Worm (Caenorhabditis elegans): Measurements from ENCODE around the gene smf-1.

Gene smf-1

ce11 chrX:6745515-6745914, 22.6 kb upstream of the smf-1 start (continued):
- TF ChIP-seq nhr-111 (GFP tag; optimal IDR thresholded peaks at IDR 0.05) (no peak), mxl-3 (GFP tag; optimal IDR thresholded peaks at IDR 0.05) (no peak), rbr-2 (tag; optimal IDR thresholded peaks at IDR 0.05) (no peak), lin-15B (tag; optimal IDR thresholded peaks at IDR 0.05) (no peak), T26A8.4 (GFP tag; IDR thresholded peaks at IDR 0.05) (no peak), ces-1 (GFP tag; optimal IDR thresholded peaks at IDR 0.05) (no peak), ceh-62 (tag; optimal IDR thresholded peaks at IDR 0.05) (no peak), hif-1 (tag; optimal IDR thresholded peaks at IDR 0.05) (peak in 1 of 2 experiments; percentile 4), daf-8 (GFP tag; IDR thresholded peaks at IDR 0.05) (no peak), daf-16 (GFP tag; optimal IDR thresholded peaks at IDR 0.05) (peak in 1 of 2 experiments; percentile 50), daf-16 (tag; optimal IDR thresholded peaks at IDR 0.05) (no peak), dmd-8 (GFP tag; IDR thresholded peaks at IDR 0.05) (no peak), spr-1 (tag; optimal IDR thresholded peaks at IDR 0.05) (no peak), nhr-42 (GFP tag; IDR thresholded peaks at IDR 0.05) (no peak), nhr-11 (tag; optimal IDR thresholded peaks at IDR 0.05) (peak; percentile 77), Y75B8A.6 (GFP tag; IDR thresholded peaks at IDR 0.05) (no peak), ceh-28 (tag; optimal IDR thresholded peaks at IDR 0.05) (no peak), snpc-4 (tag; optimal IDR thresholded peaks at IDR 0.05) (no peak), dmd-6 (GFP tag; IDR thresholded peaks at IDR 0.05) (0 out of 2 replicates have a peak, but pooled peaks have one; percentile 11), dve-1 (tag; optimal IDR thresholded peaks at IDR 0.05; ENCODE audit: insufficient read depth) (no peak), lim-7 (GFP tag; IDR thresholded peaks at IDR 0.05) (no peak), egl-27 (tag; optimal IDR thresholded peaks at IDR 0.05) (no peak), F49E8.2 (tag; optimal IDR thresholded peaks at IDR 0.05; ENCODE audit: borderline replicate concordance) (no peak)

ce11 chrX:6744978-6745377, 22.1 kb upstream of the smf-1 start:
- TF ChIP-seq lin-38 (GFP tag; IDR thresholded peaks at IDR 0.05) (no peak), set-16 (GFP tag; IDR thresholded peaks at IDR 0.05) (peak; percentile 5; the same call in 1 of the 2 replicates), hif-1 (tag; optimal IDR thresholded peaks at IDR 0.05) (no peak), ces-1 (GFP tag; optimal IDR thresholded peaks at IDR 0.05) (no peak), unc-62 (GFP tag; optimal IDR thresholded peaks at IDR 0.05 in 1 of 2) (no peak), unc-62 (tag; optimal IDR thresholded peaks at IDR 0.05) (no peak), F37D6.2 (tag; optimal IDR thresholded peaks at IDR 0.05) (peak; percentile 3), lim-7 (GFP tag; IDR thresholded peaks at IDR 0.05) (no peak), T20F7.1 (GFP tag; optimal IDR thresholded peaks at IDR 0.05) (no peak), lin-15B (tag; optimal IDR thresholded peaks at IDR 0.05) (no peak), dmd-8 (GFP tag; IDR thresholded peaks at IDR 0.05) (no peak), aly-2 (tag; optimal IDR thresholded peaks at IDR 0.05) (no peak), F44E2.7 (GFP tag; IDR thresholded peaks at IDR 0.05) (no peak), nhr-28 (tag; optimal IDR thresholded peaks at IDR 0.05) (no peak), fkh-10 (GFP tag; optimal IDR thresholded peaks at IDR 0.05) (peak; percentile 79), hlh-11 (tag; optimal IDR thresholded peaks at IDR 0.05) (no peak), ctbp-1 (GFP tag; IDR thresholded peaks at IDR 0.05) (no peak), ceh-28 (tag; optimal IDR thresholded peaks at IDR 0.05) (no peak), dve-1 (tag; optimal IDR thresholded peaks at IDR 0.05; ENCODE audit: insufficient read depth) (no peak), unc-39 (tag; optimal IDR thresholded peaks at IDR 0.05) (peak; percentile 10), zfp-3 (GFP tag; conservative IDR thresholded peaks at IDR 0.05) (no peak), aha-1 (tag) (peak; percentile 84), hmg-1.1 (GFP tag; IDR thresholded peaks at IDR 0.05) (no peak), rbr-2 (tag; optimal IDR thresholded peaks at IDR 0.05) (peak; percentile 42), nhr-6 (tag; optimal IDR thresholded peaks at IDR 0.05) (no peak), php-3 (GFP tag; IDR thresholded peaks at IDR 0.05) (no peak), vab-7 (GFP tag; IDR thresholded peaks at IDR 0.05) (peak; percentile 18; the same call in 1 of the 2 replicates), attf-4 (tag; optimal IDR thresholded peaks at IDR 0.05) (no peak), madf-5 (GFP tag; IDR thresholded peaks at IDR 0.05) (no peak), lin-39 (tag; optimal IDR thresholded peaks at IDR 0.05) (no peak), jun-1 (tag; optimal IDR thresholded peaks at IDR 0.05) (no peak)

All from whole organism, L4 larva.